Worm (Caenorhabditis elegans): ENCODE measurements around the gene R10E4.3.

R10E4.3 gene

DNA sequence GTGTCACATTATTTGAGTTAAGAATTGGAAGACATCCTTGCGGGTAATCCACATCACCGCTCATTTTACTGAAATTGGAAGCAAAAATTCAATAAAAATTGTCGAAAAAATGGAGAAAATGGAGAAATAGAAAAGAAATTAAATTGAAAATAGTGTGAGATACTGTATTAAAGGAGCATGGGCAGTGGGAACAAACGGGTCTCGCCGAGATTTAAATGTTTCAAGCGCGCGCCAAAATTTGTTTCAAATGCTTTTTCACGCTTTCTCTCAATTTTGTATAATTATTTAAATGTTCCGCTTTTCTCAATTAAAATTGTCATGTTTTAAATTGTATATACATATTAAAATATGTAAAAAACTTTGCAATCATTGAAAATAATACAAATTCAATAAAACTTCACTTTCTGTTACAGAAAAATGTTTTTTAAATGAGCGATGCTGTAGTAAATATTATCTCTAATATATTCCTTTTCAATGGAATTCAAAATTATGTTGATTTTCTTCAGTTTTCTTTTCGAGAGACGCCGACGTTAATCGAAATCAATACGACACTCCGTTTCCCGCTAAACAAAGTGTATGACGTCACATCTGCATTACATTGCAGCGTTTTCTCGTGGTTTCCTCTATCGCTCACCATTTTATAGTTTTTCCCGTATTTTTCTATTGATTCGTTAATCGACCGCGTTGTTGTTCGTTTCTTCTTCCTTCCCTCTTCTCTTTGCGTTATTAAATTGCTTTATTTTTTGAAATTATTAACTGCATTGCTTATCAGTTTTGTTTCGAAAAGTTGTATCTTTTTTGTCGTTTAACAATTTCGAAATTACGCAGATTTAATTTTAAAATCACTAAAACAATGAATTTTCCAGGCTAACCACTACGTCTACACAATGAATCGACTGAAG is 26.0 kb upstream of the R10E4.3 start, which contains the start of the genes evl-14 and dcn-1:
TSS of gene evl-14 (minus strand) at position 68 of the 902 bp plus-strand sequence.
TSS of gene dcn-1 (plus strand) at position 852 of the 902 bp plus-strand sequence.
- TF ChIP-seq fos-1 (tag; optimal IDR thresholded peaks at IDR 0.05) (peak; percentile 73), ztf-4 (tag; optimal IDR thresholded peaks at IDR 0.05) (peak; percentile 11), nhr-77 (tag; optimal IDR thresholded peaks at IDR 0.05) (no peak), C34F6.9 (tag; optimal IDR thresholded peaks at IDR 0.05) (peak; percentile 94), unc-55 (GFP tag; optimal IDR thresholded peaks at IDR 0.05) (peak; percentile 92), nhr-10 (tag; optimal IDR thresholded peaks at IDR 0.05) (no peak), lin-39 (tag; optimal IDR thresholded peaks at IDR 0.05) (no peak), F13H6.1 (tag; optimal IDR thresholded peaks at IDR 0.05) (peak; percentile 61), alr-1 (tag; optimal IDR thresholded peaks at IDR 0.05) (no peak), blmp-1 (tag; optimal IDR thresholded peaks at IDR 0.05; ENCODE audit: insufficient read depth) (no peak), elt-3 (tag; optimal IDR thresholded peaks at IDR 0.05) (no peak), ztf-11 (tag; optimal IDR thresholded peaks at IDR 0.05) (no peak), mab-5 (tag; optimal IDR thresholded peaks at IDR 0.05) (peak; percentile 30), gmeb-1 (tag; optimal IDR thresholded peaks at IDR 0.05) (peak; percentile 79), nhr-25 (tag; optimal IDR thresholded peaks at IDR 0.05) (peak; percentile 76), sem-4 (tag; optimal IDR thresholded peaks at IDR 0.05) (peak; percentile 47), ceh-16 (tag; optimal IDR thresholded peaks at IDR 0.05) (no peak), egl-27 (tag; optimal IDR thresholded peaks at IDR 0.05) (no peak), nhr-11 (tag; optimal IDR thresholded peaks at IDR 0.05) (no peak), ceh-82 (tag; optimal IDR thresholded peaks at IDR 0.05) (no peak), elt-1 (tag; optimal IDR thresholded peaks at IDR 0.05) (no peak), peb-1 (tag; optimal IDR thresholded peaks at IDR 0.05) (no peak), sma-3 (GFP tag; optimal IDR thresholded peaks at IDR 0.05) (peak; percentile 60), ZK546.5 (tag; optimal IDR thresholded peaks at IDR 0.05) (no peak), lin-11 (tag; optimal IDR thresholded peaks at IDR 0.05) (no peak), nhr-6 (tag; optimal IDR thresholded peaks at IDR 0.05) (peak; percentile 79), Y55F3AM.14 (GFP tag; optimal IDR thresholded peaks at IDR 0.05) (no peak), lsy-2 (tag; optimal IDR thresholded peaks at IDR 0.05) (peak; percentile 52 to 91), dmd-4 (tag; optimal IDR thresholded peaks at IDR 0.05) (no peak), ama-1 (optimal IDR thresholded peaks at IDR 0.05) (peak; percentile 58), skn-1 (tag; optimal IDR thresholded peaks at IDR 0.05) (peak; percentile 20), nhr-21 (tag; optimal IDR thresholded peaks at IDR 0.05) (peak; percentile 73), mbf-1 (tag; optimal IDR thresholded peaks at IDR 0.05) (no peak), nhr-237 (tag; optimal IDR thresholded peaks at IDR 0.05) (no peak), nhr-23 (tag; optimal IDR thresholded peaks at IDR 0.05) (no peak), aly-2 (tag; optimal IDR thresholded peaks at IDR 0.05) (no peak), unc-39 (tag; optimal IDR thresholded peaks at IDR 0.05) (no peak), zag-1 (tag; optimal IDR thresholded peaks at IDR 0.05) (no peak), R02D3.7 (tag; optimal IDR thresholded peaks at IDR 0.05) (no peak), lin-13 (GFP tag; optimal IDR thresholded peaks at IDR 0.05) (peak; percentile 73), sma-9 (GFP tag; optimal IDR thresholded peaks at IDR 0.05) (no peak), sma-9 (tag; optimal IDR thresholded peaks at IDR 0.05) (no peak), unc-62 (GFP tag; optimal IDR thresholded peaks at IDR 0.05) (no peak), crh-2 (tag; optimal IDR thresholded peaks at IDR 0.05) (peak; percentile 95), nhr-129 (tag; optimal IDR thresholded peaks at IDR 0.05) (peak; percentile 85), ztf-1 (GFP tag; conservative IDR thresholded peaks at IDR 0.05) (no peak), mdl-1 (tag; optimal IDR thresholded peaks at IDR 0.05) (peak in 1 of 2 experiments; percentile 41), snpc-4 (tag; optimal IDR thresholded peaks at IDR 0.05) (peak; percentile 35), nhr-12 (tag; optimal IDR thresholded peaks at IDR 0.05) (no peak)
